Worm (Caenorhabditis elegans) whole organism, midembryonic: Measurements from ENCODE around the gene C14A11.2.

Source experiments
- cog-1 ChIP-seq: sonication (generic microtip); optimal IDR thresholded peaks from 2 replicates; lab custom pipeline; 2016; ENCODE audit warnings: missing genetic modification characterization, missing compliant biosample characterization
- flt-1 ChIP-seq: fragments of 200-800 bp; sonication (Bioruptor generic); IDR thresholded peaks from 2 replicates; pipeline ENCODE4 v1.3.6; 2022; ENCODE audit warnings: missing genetic modification characterization, missing compliant biosample characterization
- klf-2 ChIP-seq: fragments of 200-800 bp; sonication (Bioruptor generic); conservative IDR thresholded peaks from 2 replicates; pipeline ENCODE4 v1.3.6; 2022; ENCODE audit warnings: missing genetic modification reagents, missing genetic modification characterization, missing compliant biosample characterization
- med-1 ChIP-seq: sonication (generic microtip); optimal IDR thresholded peaks from 2 replicates; lab custom pipeline; 2017; ENCODE audit warnings: missing genetic modification characterization, mild to moderate bottlenecking, missing compliant biosample characterization, antibody characterized with exemption, missing genetic modification reagents; ENCODE audit not compliant: insufficient read depth
- ref-1 ChIP-seq: fragments of 200-800 bp; sonication (Bioruptor generic); conservative IDR thresholded peaks from 2 replicates; pipeline ENCODE4 v1.3.6; 2022; ENCODE audit warnings: missing genetic modification reagents, missing genetic modification characterization, missing compliant biosample characterization
- tab-1 ChIP-seq: fragments of 200-800 bp; sonication (Bioruptor generic); IDR thresholded peaks from 2 replicates; pipeline ENCODE4 v1.3.6; 2022; ENCODE audit warnings: missing genetic modification characterization, missing compliant biosample characterization
- ztf-23 ChIP-seq: fragments of 200-800 bp; sonication (Bioruptor generic); IDR thresholded peaks from 2 replicates; pipeline ENCODE4 v1.3.6; 2022; ENCODE audit warnings: missing genetic modification reagents, missing genetic modification characterization, missing compliant biosample characterization

ce11 chrX:2769685-2770084 lies 33.2 kb upstream of the C14A11.2 start, which contains the start of gene F55F1.2:
- TF ChIP-seq ztf-23, result no peak
- no peak for TF ChIP-seq tab-1 (GFP tag; lab: Robert Waterston, UW)
- no peak for TF ChIP-seq flt-1 (GFP tag; lab: Robert Waterston, UW)
- TF ChIP-seq cog-1 (tag; lab: Kevin White, UChicago), result no peak
- TF ChIP-seq klf-2, result no peak
- TF ChIP-seq med-1 (GFP tag; lab: Kevin White, UChicago), result no peak
- TF ChIP-seq ref-1 (GFP tag; lab: Robert Waterston, UW), result no peak
